Worm (Caenorhabditis elegans) whole organism, young adult: Measurements from ENCODE around the gene eelo-1.
A peak's percentile ranks its signal among the peaks of the same experiment; 100 is the strongest.

Experiments used
- B0261.1 ChIP-seq: sonication (generic microtip); optimal IDR thresholded peaks from 2 replicates; lab custom pipeline; 2016; ENCODE audit warnings: mild to moderate bottlenecking, missing genetic modification characterization, moderate library complexity, missing compliant biosample characterization
- B0336.3 ChIP-seq: fragments of 200-800 bp; sonication (Bioruptor generic); IDR thresholded peaks from 2 replicates; pipeline ENCODE4 v1.3.6; 2022; ENCODE audit warnings: missing genetic modification characterization, missing compliant biosample characterization
- D2030.7 ChIP-seq: fragments of 200-800 bp; sonication (Bioruptor generic); IDR thresholded peaks from 2 replicates; pipeline ENCODE4 v1.3.6; 2022; ENCODE audit warnings: missing genetic modification reagents, missing genetic modification characterization, missing compliant biosample characterization
- F23B12.7 ChIP-seq: sonication (generic microtip); optimal IDR thresholded peaks from 2 replicates; lab custom pipeline; 2017; ENCODE audit warnings: missing genetic modification characterization, mild to moderate bottlenecking, missing compliant biosample characterization, antibody characterized with exemption, moderate library complexity; ENCODE audit not compliant: insufficient read depth
- F33H1.4 ChIP-seq: fragments of 200-800 bp; sonication (Bioruptor generic); IDR thresholded peaks from 2 replicates; pipeline ENCODE4 v1.3.6; 2022; ENCODE audit warnings: missing genetic modification reagents, missing genetic modification characterization, missing compliant biosample characterization
- K12H6.12 ChIP-seq: fragments of 200-800 bp; sonication (Bioruptor generic); optimal IDR thresholded peaks from 2 replicates; lab custom pipeline; 2018; ENCODE audit warnings: mild to moderate bottlenecking, missing genetic modification characterization, missing compliant biosample characterization
- Y53G8AR.9 ChIP-seq: fragments of 200-800 bp; sonication (Bioruptor generic); conservative IDR thresholded peaks from 2 replicates; pipeline ENCODE4 v1.3.6; 2022; ENCODE audit warnings: missing genetic modification reagents, missing genetic modification characterization, missing compliant biosample characterization
- Y56A3A.18 ChIP-seq: fragments of 200-800 bp; sonication (Bioruptor generic); IDR thresholded peaks from 2 replicates; pipeline ENCODE4 v1.3.6; 2022; ENCODE audit warnings: missing genetic modification reagents, missing genetic modification characterization, missing compliant biosample characterization
- Y67H2A.10 ChIP-seq: fragments of 200-800 bp; sonication (Bioruptor generic); conservative IDR thresholded peaks from 2 replicates; pipeline ENCODE4 v1.3.6; 2022; ENCODE audit warnings: missing genetic modification reagents, missing genetic modification characterization, missing compliant biosample characterization
- athp-1 ChIP-seq: sonication (generic microtip); optimal IDR thresholded peaks from 2 replicates; lab custom pipeline; 2017; ENCODE audit warnings: mild to moderate bottlenecking, missing genetic modification characterization, missing compliant biosample characterization
- bed-1 ChIP-seq: fragments of 200-800 bp; sonication (Bioruptor generic); IDR thresholded peaks from 2 replicates; pipeline ENCODE4 v1.3.6; 2022; ENCODE audit warnings: missing genetic modification reagents, missing genetic modification characterization, missing compliant biosample characterization
- ceh-100 ChIP-seq: fragments of 200-800 bp; sonication (Bioruptor generic); IDR thresholded peaks from 2 replicates; pipeline ENCODE4 v1.3.6; 2022; ENCODE audit warnings: missing genetic modification reagents, missing genetic modification characterization, missing compliant biosample characterization
- ceh-91 ChIP-seq: fragments of 200-800 bp; sonication (Bioruptor generic); IDR thresholded peaks from 2 replicates; pipeline ENCODE4 v1.3.6; 2022; ENCODE audit warnings: missing genetic modification reagents, missing genetic modification characterization, missing compliant biosample characterization
- chd-7 ChIP-seq: sonication (generic microtip); optimal IDR thresholded peaks from 2 replicates; lab custom pipeline; 2016; ENCODE audit warnings: mild to moderate bottlenecking, missing genetic modification characterization, moderate library complexity, missing compliant biosample characterization
- dox-1 ChIP-seq: fragments of 200-800 bp; sonication (Bioruptor generic); IDR thresholded peaks from 2 replicates; pipeline ENCODE4 v1.3.6; 2022; ENCODE audit warnings: missing genetic modification reagents, missing genetic modification characterization, missing compliant biosample characterization
- dpl-1 ChIP-seq: fragments of 150-350 bp; optimal IDR thresholded peaks from 2 replicates; lab custom pipeline; 2014; ENCODE audit warnings: missing biosample characterization, missing genetic modification reagents, missing genetic modification characterization
- efl-1 ChIP-seq: fragments of 150-350 bp; optimal IDR thresholded peaks from 2 replicates; lab custom pipeline; 2014; ENCODE audit warnings: missing biosample characterization, missing genetic modification reagents, missing genetic modification characterization
- egrh-3 ChIP-seq: fragments of 200-800 bp; sonication (Bioruptor generic); IDR thresholded peaks from 2 replicates; pipeline ENCODE4 v1.3.6; 2022; ENCODE audit warnings: missing genetic modification reagents, missing genetic modification characterization, missing compliant biosample characterization
- ets-4 ChIP-seq: fragments of 200-800 bp; sonication (Bioruptor generic); optimal IDR thresholded peaks from 2 replicates; lab custom pipeline; 2018; ENCODE audit warnings: mild to moderate bottlenecking, missing genetic modification characterization, missing compliant biosample characterization
- fkh-3 ChIP-seq: sonication (generic microtip); optimal IDR thresholded peaks from 2 replicates; lab custom pipeline; 2016; ENCODE audit warnings: mild to moderate bottlenecking, missing genetic modification characterization, missing compliant biosample characterization
- hlh-26 ChIP-seq: fragments of 200-800 bp; sonication (Bioruptor generic); conservative IDR thresholded peaks from 2 replicates; pipeline ENCODE4 v1.3.6; 2022; ENCODE audit warnings: missing genetic modification reagents, missing genetic modification characterization, missing compliant biosample characterization
- hrde-1 ChIP-seq: sonication (generic microtip); optimal IDR thresholded peaks from 2 replicates; lab custom pipeline; 2016; ENCODE audit warnings: missing genetic modification characterization, mild to moderate bottlenecking, missing compliant biosample characterization, moderate library complexity, missing genotype, missing genetic modification reagents, borderline replicate concordance
- lin-40 ChIP-seq: sonication (generic microtip); optimal IDR thresholded peaks from 2 replicates; lab custom pipeline; 2016; ENCODE audit warnings: missing genetic modification characterization, mild to moderate bottlenecking, missing compliant biosample characterization, missing genotype, missing genetic modification reagents
- lin-54 ChIP-seq: fragments of 200-800 bp; sonication (Bioruptor generic); optimal IDR thresholded peaks from 2 replicates; lab custom pipeline; 2018; ENCODE audit warnings: mild to moderate bottlenecking, missing genetic modification characterization, missing compliant biosample characterization
- lir-1 ChIP-seq: fragments of 200-800 bp; sonication (Bioruptor generic); conservative IDR thresholded peaks from 2 replicates; pipeline ENCODE4 v1.3.6; 2022; ENCODE audit warnings: missing genetic modification reagents, missing genetic modification characterization, missing compliant biosample characterization
- lsl-1 ChIP-seq: fragments of 200-800 bp; sonication (Bioruptor generic); optimal IDR thresholded peaks from 2 replicates; lab custom pipeline; 2018; ENCODE audit warnings: mild to moderate bottlenecking, missing genetic modification characterization, moderate library complexity, missing compliant biosample characterization
- madf-6 ChIP-seq: fragments of 200-800 bp; sonication (Bioruptor generic); IDR thresholded peaks from 2 replicates; pipeline ENCODE4 v1.3.6; 2022; ENCODE audit warnings: missing genetic modification reagents, missing genetic modification characterization, missing compliant biosample characterization
- mcd-1 ChIP-seq: fragments of 200-800 bp; sonication (Bioruptor generic); IDR thresholded peaks from 2 replicates; pipeline ENCODE4 v1.3.6; 2022; ENCODE audit warnings: missing genetic modification reagents, missing genetic modification characterization, missing compliant biosample characterization
- mel-28 ChIP-seq: sonication (generic microtip); optimal IDR thresholded peaks from 2 replicates; lab custom pipeline; 2016; ENCODE audit warnings: borderline replicate concordance, mild to moderate bottlenecking, missing genetic modification characterization, missing compliant biosample characterization
- nhr-120 ChIP-seq: fragments of 200-800 bp; sonication (Bioruptor generic); IDR thresholded peaks from 2 replicates; pipeline ENCODE4 v1.3.6; 2022; ENCODE audit warnings: missing genetic modification characterization, missing compliant biosample characterization
- nhr-27 ChIP-seq: fragments of 200-800 bp; sonication (Bioruptor generic); optimal IDR thresholded peaks from 2 replicates; lab custom pipeline; 2018; ENCODE audit warnings: mild to moderate bottlenecking, missing genetic modification characterization, moderate library complexity, missing compliant biosample characterization
- nhr-80 ChIP-seq: sonication (generic microtip); optimal IDR thresholded peaks from 2 replicates; lab custom pipeline; 2016; ENCODE audit warnings: missing genetic modification characterization, missing compliant biosample characterization
- nhr-90 ChIP-seq: sonication (generic microtip); optimal IDR thresholded peaks from 2 replicates; lab custom pipeline; 2016; ENCODE audit warnings: missing genotype, mild to moderate bottlenecking, missing genetic modification characterization, missing compliant biosample characterization
- tbp1 ChIP-seq: fragments of 200-800 bp; sonication (Bioruptor generic); optimal IDR thresholded peaks from 2 replicates; lab custom pipeline; 2018; ENCODE audit warnings: mild to moderate bottlenecking, missing genetic modification characterization, missing compliant biosample characterization
- unc-130 ChIP-seq: sonication (generic microtip); optimal IDR thresholded peaks from 2 replicates; lab custom pipeline; 2016; ENCODE audit warnings: missing genetic modification reagents, missing genetic modification characterization, missing compliant biosample characterization
- zfh-2 ChIP-seq: fragments of 200-800 bp; sonication (Bioruptor generic); conservative IDR thresholded peaks from 2 replicates; pipeline ENCODE4 v1.3.6; 2022; ENCODE audit warnings: missing genetic modification reagents, missing genetic modification characterization, missing compliant biosample characterization
- ztf-28 ChIP-seq: fragments of 200-800 bp; sonication (Bioruptor generic); IDR thresholded peaks from 2 replicates; pipeline ENCODE4 v1.3.6; 2022; ENCODE audit warnings: missing genetic modification reagents, missing genetic modification characterization, missing compliant biosample characterization
- ztf-3 ChIP-seq: fragments of 200-800 bp; sonication (Bioruptor generic); optimal IDR thresholded peaks from 2 replicates; lab custom pipeline; 2018; ENCODE audit warnings: mild to moderate bottlenecking, missing genetic modification characterization, missing compliant biosample characterization

eelo-1 gene

ce11 chrIII:1570006-1570405, 11.7 kb upstream of the eelo-1 start, which contains the start of gene rep-1 (continued):
- no peak for TF ChIP-seq hrde-1 (tag; lab: Kevin White, UChicago)
- TF ChIP-seq, all 124 proteins: peak for 0

- TF ChIP-seq zfh-2 (0 out of 2 replicates have a peak, but pooled peaks have one; percentile 22), Y56A3A.18 (GFP tag; lab: Robert Waterston, UW) (no peak)
Measured at ce11 chrIII:1554347-1554746, 4.0 kb downstream of the eelo-1 start, which contains the start of gene ddx-35. ddx-35 (minus strand) TSS chrIII:1554447.

- no peak for TF ChIP-seq mel-28 (tag; lab: Kevin White, UChicago)
- no peak for TF ChIP-seq ceh-100 (GFP tag; lab: Robert Waterston, UW)
Measured at ce11 chrIII:1543406-1544011, 14.8 kb downstream of the eelo-1 start.

ce11 chrIII:1540100-1540695, 18.1 kb downstream of the eelo-1 start, which contains the start of the genes Y67D2.5 and cisd-3.2:
Y67D2.5 (minus strand) TSS chrIII:1540244.
cisd-3.2 (plus strand) TSS chrIII:1540493.
- TF ChIP-seq ceh-100 (GFP tag; lab: Robert Waterston, UW) (no peak), ceh-91 (GFP tag; lab: Robert Waterston, UW) (0 out of 2 replicates have a peak, but pooled peaks have one; percentile 21), athp-1 (tag; lab: Kevin White, UChicago) (no peak), dox-1 (GFP tag; lab: Robert Waterston, UW) (no peak; the same call in 1 of the 2 replicates), lsl-1 (GFP tag; lab: Kevin White, UChicago) (peak; percentile 18), lin-40 (tag; lab: Kevin White, UChicago) (no peak), hlh-26 (no peak), mcd-1 (GFP tag; lab: Robert Waterston, UW) (peak; percentile 91)

ce11 chrIII:1539366-1539765, 19.0 kb downstream of the eelo-1 start:
- TF ChIP-seq ztf-3 (GFP tag; lab: Kevin White, UChicago) = no peak
- no peak for TF ChIP-seq ets-4
- TF ChIP-seq nhr-80 (tag; lab: Kevin White, UChicago) = no peak
- no peak for TF ChIP-seq Y53G8AR.9
- TF ChIP-seq F23B12.7 (tag; lab: Kevin White, UChicago) = no peak
- no peak for TF ChIP-seq K12H6.12 (tag; lab: Kevin White, UChicago)
- no peak for TF ChIP-seq chd-7 (tag; lab: Kevin White, UChicago)
- no peak for TF ChIP-seq hlh-26
- no peak for TF ChIP-seq Y67H2A.10 (GFP tag; lab: Robert Waterston, UW)
- no peak for TF ChIP-seq nhr-120 (GFP tag; lab: Robert Waterston, UW)

ce11 chrIII:1534431-1534830, 23.9 kb downstream of the eelo-1 start:
- no peak for TF ChIP-seq fkh-3 (tag; lab: Kevin White, UChicago)
- no peak for TF ChIP-seq lir-1 (GFP tag; lab: Robert Waterston, UW)
- TF ChIP-seq bed-1 (GFP tag; lab: Robert Waterston, UW) = no peak
- TF ChIP-seq nhr-27 (tag; lab: Kevin White, UChicago) = no peak
- TF ChIP-seq F33H1.4 (GFP tag; lab: Robert Waterston, UW) = no peak
- TF ChIP-seq B0261.1 (tag; lab: Kevin White, UChicago) = no peak
- TF ChIP-seq mel-28 (tag; lab: Kevin White, UChicago) = no peak
- no peak for TF ChIP-seq B0336.3 (GFP tag; lab: Robert Waterston, UW)
- no peak for TF ChIP-seq unc-130 (GFP tag; lab: Kevin White, UChicago)
- no peak for TF ChIP-seq ztf-28 (GFP tag; lab: Robert Waterston, UW)
- TF ChIP-seq Y56A3A.18 (GFP tag; lab: Robert Waterston, UW) = no peak
- TF ChIP-seq D2030.7 (GFP tag; lab: Robert Waterston, UW) = no peak
- TF ChIP-seq egrh-3 (GFP tag; lab: Robert Waterston, UW) = no peak
- no peak for TF ChIP-seq nhr-90 (tag; lab: Kevin White, UChicago)
- no peak for TF ChIP-seq chd-7 (tag; lab: Kevin White, UChicago)
- no peak for TF ChIP-seq madf-6 (GFP tag; lab: Robert Waterston, UW)
- TF ChIP-seq lin-54 (GFP tag; lab: Kevin White, UChicago) = peak; percentile 95
- peak; percentile 16 for TF ChIP-seq dpl-1 (GFP tag; lab: Kevin White, UChicago)
- TF ChIP-seq efl-1 (GFP tag; lab: Kevin White, UChicago) = peak; percentile 50
- TF ChIP-seq tbp1 = peak; percentile 2
- peak; percentile 87 for TF ChIP-seq mcd-1 (GFP tag; lab: Robert Waterston, UW)
